Fruit fly (Drosophila melanogaster): ENCODE results near the gene Clic.

The Clic gene

DNA sequence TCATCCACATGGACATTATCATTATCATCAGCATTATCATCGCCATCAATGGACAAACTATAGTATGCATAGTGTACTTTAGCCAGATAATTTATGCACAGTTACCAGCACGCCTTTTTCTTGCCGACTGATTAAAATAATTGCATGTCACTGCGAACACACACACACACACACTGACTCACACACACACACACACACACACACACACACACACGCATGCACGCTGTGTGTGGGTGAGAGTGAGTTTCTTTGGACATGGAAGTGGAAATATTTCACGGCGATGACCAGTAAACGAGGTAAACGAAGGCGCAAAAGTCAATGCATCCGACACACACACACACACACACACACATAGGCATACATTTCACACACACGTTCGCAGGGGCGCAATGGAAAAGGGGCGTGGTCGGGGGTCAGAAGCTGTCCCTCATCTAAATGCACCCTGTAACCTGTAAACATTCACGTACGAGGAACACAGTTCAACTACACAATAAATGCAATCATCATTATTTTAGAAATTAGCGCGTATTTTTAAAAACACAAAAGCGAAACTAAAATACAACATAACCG lies 22.3 kb upstream of the Clic start:
- peak; percentile 32 for TF ChIP-seq Ets65A (GFP tag)
- peak; percentile 38 for TF ChIP-seq cg (GFP tag; optimal IDR thresholded peaks at IDR 0.05)
- no peak for TF ChIP-seq nerfin-1 (tag; optimal IDR thresholded peaks at IDR 0.05)
- peak in 1 of 2 experiments; percentile 35 for TF ChIP-seq Dfd (GFP tag; optimal IDR thresholded peaks at IDR 0.05)

DNA sequence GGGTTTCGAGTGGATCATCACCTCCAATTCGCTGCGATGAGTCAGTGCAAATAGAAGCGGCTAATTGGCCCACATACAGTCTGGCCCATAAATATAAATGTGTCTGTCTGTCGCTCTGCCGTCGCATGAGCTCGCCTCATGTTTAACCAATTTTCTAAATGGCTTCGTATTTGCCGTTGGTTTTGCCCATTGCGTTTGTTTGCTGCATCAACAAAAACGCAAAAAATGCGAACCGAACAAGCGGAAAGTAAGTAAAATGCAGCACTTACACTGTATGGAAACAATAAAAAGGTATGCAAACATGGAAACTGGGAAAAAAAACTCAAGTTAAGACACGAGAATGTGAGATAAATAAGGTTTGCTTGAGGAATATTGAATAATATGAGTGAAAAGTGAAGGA lies 21.4 kb upstream of the Clic start:
- TF ChIP-seq sob (GFP tag; IDR thresholded peaks at IDR 0.05), result 0 out of 2 replicates have a peak, but pooled peaks have one; percentile 20
- no peak for TF ChIP-seq row (GFP tag; IDR thresholded peaks at IDR 0.05)

DNA sequence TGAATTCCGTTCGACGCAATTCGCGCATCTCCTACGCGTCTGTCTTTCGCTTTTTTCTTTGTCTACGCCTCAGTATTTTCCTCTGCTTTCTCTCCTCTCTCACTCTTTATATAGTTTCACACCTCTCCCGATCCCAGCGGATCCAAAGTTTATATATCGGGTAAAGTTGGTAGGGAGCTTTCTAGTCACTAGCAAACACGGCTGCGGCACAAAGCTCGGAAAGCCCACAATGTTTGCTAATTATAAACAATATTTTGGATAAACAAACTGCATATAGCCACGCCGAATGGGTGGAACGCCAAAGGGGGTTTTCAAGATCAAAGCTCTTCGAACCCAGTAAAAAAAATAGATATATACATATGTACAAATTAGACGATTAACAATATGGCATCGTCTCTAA lies 18.0 kb upstream of the Clic start:
- peak; percentile 10 for TF ChIP-seq lab (GFP tag; optimal IDR thresholded peaks at IDR 0.05)
- TF ChIP-seq fd64A (GFP tag; optimal IDR thresholded peaks at IDR 0.05), result no peak
- no peak for TF ChIP-seq CG8290 (GFP tag; optimal IDR thresholded peaks at IDR 0.05)
- TF ChIP-seq CG8290 (tag; optimal IDR thresholded peaks at IDR 0.05), result peak in 1 of 2 experiments; percentile 5
- TF ChIP-seq CG12769 (tag; optimal IDR thresholded peaks at IDR 0.05), result peak; percentile 76
- TF ChIP-seq Trl (optimal IDR thresholded peaks at IDR 0.05), result peak in 1 of 2 experiments; percentile 19
- no peak for TF ChIP-seq Trl (GFP tag; optimal IDR thresholded peaks at IDR 0.05)
- no peak for TF ChIP-seq Bteb2 (GFP tag; optimal IDR thresholded peaks at IDR 0.05)
- 0 out of 4 replicates have a peak, but pooled peaks have one; percentile 49 for TF ChIP-seq chinmo (GFP tag; IDR thresholded peaks at IDR 0.05; ENCODE audit: partially characterized antibody)
- TF ChIP-seq Med (GFP tag), result peak; percentile 63
- TF ChIP-seq CG2875 (GFP tag; optimal IDR thresholded peaks at IDR 0.05), result no peak
- peak; percentile 26 for TF ChIP-seq nom (GFP tag; optimal IDR thresholded peaks at IDR 0.05)

- no peak for TF ChIP-seq dm (GFP tag; optimal IDR thresholded peaks at IDR 0.05)
- TF ChIP-seq fd96Cb (tag; optimal IDR thresholded peaks at IDR 0.05), result peak; percentile 69
- TF ChIP-seq CG1233 (GFP tag; optimal IDR thresholded peaks at IDR 0.05), result peak; percentile 41
- TF ChIP-seq Vsx1 (GFP tag; optimal IDR thresholded peaks at IDR 0.05), result peak; percentile 47
- peak; percentile 59 for TF ChIP-seq dimm (GFP tag; IDR thresholded peaks at IDR 0.05)
- peak; percentile 83 for TF ChIP-seq ind (GFP tag; optimal IDR thresholded peaks at IDR 0.05)
- TF ChIP-seq Aef1 (GFP tag; IDR thresholded peaks at IDR 0.05), result peak; percentile 41; the same call in 2 of the 3 replicates
- TF ChIP-seq vfl (GFP tag; optimal IDR thresholded peaks at IDR 0.05), result peak; percentile 29
- TF ChIP-seq CG15073 (GFP tag; optimal IDR thresholded peaks at IDR 0.05), result no peak
- peak; percentile 84 for TF ChIP-seq dmrt99B (tag; optimal IDR thresholded peaks at IDR 0.05)
- peak; percentile 76 for TF ChIP-seq CG12219 (GFP tag; optimal IDR thresholded peaks at IDR 0.05)
- TF ChIP-seq schlank (tag; optimal IDR thresholded peaks at IDR 0.05), result peak; percentile 14
- TF ChIP-seq sug (tag; optimal IDR thresholded peaks at IDR 0.05), result no peak
- peak; percentile 66; the same call in 2 of the 3 replicates for TF ChIP-seq CG3726 (GFP tag; IDR thresholded peaks at IDR 0.05)
- TF ChIP-seq Eip74EF (GFP tag; optimal IDR thresholded peaks at IDR 0.05), result peak in 1 of 2 experiments; percentile 63
- TF ChIP-seq CG13296 (GFP tag; optimal IDR thresholded peaks at IDR 0.05), result peak; percentile 29
- TF ChIP-seq sqz (GFP tag; optimal IDR thresholded peaks at IDR 0.05), result peak; percentile 33
- no peak for TF ChIP-seq Dref (GFP tag; IDR thresholded peaks at IDR 0.05)
- TF ChIP-seq Doc2 (GFP tag; IDR thresholded peaks at IDR 0.05), result no peak
- no peak for TF ChIP-seq abd-A (tag; optimal IDR thresholded peaks at IDR 0.05)
- TF ChIP-seq danr (GFP tag; IDR thresholded peaks at IDR 0.05), result peak; percentile 44; the same call in 1 of the 2 replicates
- TF ChIP-seq fd3F (GFP tag; optimal IDR thresholded peaks at IDR 0.05), result peak; percentile 13
- TF ChIP-seq zen (tag; optimal IDR thresholded peaks at IDR 0.05), result peak; percentile 68
- TF ChIP-seq CkIIα-i1 (GFP tag; IDR thresholded peaks at IDR 0.05), result no peak
- peak; percentile 7 for TF ChIP-seq CG10543 (GFP tag; optimal IDR thresholded peaks at IDR 0.05)
- TF ChIP-seq CG3995 (GFP tag; optimal IDR thresholded peaks at IDR 0.05), result peak; percentile 43
- no peak for TF ChIP-seq Nf-YC (tag; optimal IDR thresholded peaks at IDR 0.05)
- peak; percentile 57 for TF ChIP-seq grau (tag; optimal IDR thresholded peaks at IDR 0.05)
Observed at dm6 chrX:13838892-13839291, 16.8 kb upstream of the Clic start.
